Fruit fly (Drosophila melanogaster): ENCODE results near the gene CG31140.

Gene CG31140

dm6 chr3R:24007775-24008506 lies 45.0 kb downstream of the CG31140 start (continued):
- TF ChIP-seq CG13624 (GFP tag; optimal IDR thresholded peaks at IDR 0.05) (no peak), CG4360 (GFP tag; IDR thresholded peaks at IDR 0.05) (no peak), Hr3 (GFP tag; optimal IDR thresholded peaks at IDR 0.05) (peak; percentile 10), CG15269 (tag; optimal IDR thresholded peaks at IDR 0.05) (no peak), D (optimal IDR thresholded peaks at IDR 0.05) (no peak), D (GFP tag; optimal IDR thresholded peaks at IDR 0.05) (no peak), CG17829 (tag; optimal IDR thresholded peaks at IDR 0.05) (peak; percentile 3), Rfx (GFP tag; IDR thresholded peaks at IDR 0.05) (no peak), Deaf1 (tag; optimal IDR thresholded peaks at IDR 0.05) (no peak), Chrac-16 (GFP tag; optimal IDR thresholded peaks at IDR 0.05) (no peak), bsh (GFP tag; optimal IDR thresholded peaks at IDR 0.05) (peak in 1 of 2 experiments; percentile 1), lab (GFP tag; optimal IDR thresholded peaks at IDR 0.05) (peak; percentile 29), Nf-YA (GFP tag; IDR thresholded peaks at IDR 0.05) (no peak), Hr51 (GFP tag; optimal IDR thresholded peaks at IDR 0.05) (peak in 1 of 2 experiments; percentile 36), CG6254 (GFP tag; optimal IDR thresholded peaks at IDR 0.05) (peak; percentile 8), en (GFP tag; optimal IDR thresholded peaks at IDR 0.05) (no peak), ind (GFP tag; optimal IDR thresholded peaks at IDR 0.05) (peak; percentile 6), her (GFP tag; optimal IDR thresholded peaks at IDR 0.05) (no peak), CG32532 (GFP tag; IDR thresholded peaks at IDR 0.05) (no peak), Usf (GFP tag; optimal IDR thresholded peaks at IDR 0.05) (no peak), Xrp1 (GFP tag; IDR thresholded peaks at IDR 0.05) (no peak), CG13287 (GFP tag; IDR thresholded peaks at IDR 0.05; ENCODE audit: partially characterized antibody) (no peak), sug (tag; optimal IDR thresholded peaks at IDR 0.05) (peak; percentile 49), lbe (GFP tag; optimal IDR thresholded peaks at IDR 0.05) (no peak), Sry-δ (GFP tag; optimal IDR thresholded peaks at IDR 0.05) (no peak), gem (tag; optimal IDR thresholded peaks at IDR 0.05) (peak; percentile 68), Oli (tag; optimal IDR thresholded peaks at IDR 0.05) (peak; percentile 57), org-1 (GFP tag; optimal IDR thresholded peaks at IDR 0.05) (peak; percentile 47), CG1529 (GFP tag; optimal IDR thresholded peaks at IDR 0.05) (no peak), gcm (GFP tag; optimal IDR thresholded peaks at IDR 0.05) (no peak), croc (GFP tag; conservative IDR thresholded peaks at IDR 0.05) (no peak), CG6854 (GFP tag; optimal IDR thresholded peaks at IDR 0.05) (peak; percentile 2), cg (GFP tag; optimal IDR thresholded peaks at IDR 0.05) (peak; percentile 39), CG18262 (tag; optimal IDR thresholded peaks at IDR 0.05) (peak; percentile 60), CG4707 (GFP tag; optimal IDR thresholded peaks at IDR 0.05) (no peak), Ssrp (tag; optimal IDR thresholded peaks at IDR 0.05) (peak; percentile 13), ap (GFP tag; IDR thresholded peaks at IDR 0.05) (no peak), zen (tag; optimal IDR thresholded peaks at IDR 0.05) (no peak), CG10321 (GFP tag; IDR thresholded peaks at IDR 0.05) (no peak), Meics (GFP tag; optimal IDR thresholded peaks at IDR 0.05) (peak; percentile 40), row (GFP tag; IDR thresholded peaks at IDR 0.05) (peak; percentile 61), Trl (optimal IDR thresholded peaks at IDR 0.05) (no peak), Trl (GFP tag; optimal IDR thresholded peaks at IDR 0.05) (peak; percentile 17), Kr (GFP tag; optimal IDR thresholded peaks at IDR 0.05) (no peak), p53 (GFP tag; optimal IDR thresholded peaks at IDR 0.05) (no peak), CG6683 (GFP tag; optimal IDR thresholded peaks at IDR 0.05) (peak; percentile 34), CG8765 (GFP tag; IDR thresholded peaks at IDR 0.05) (no peak), HHEX (GFP tag; optimal IDR thresholded peaks at IDR 0.05) (peak; percentile 8), HmgZ (tag; optimal IDR thresholded peaks at IDR 0.05) (no peak), Hey (tag; optimal IDR thresholded peaks at IDR 0.05) (peak; percentile 76)

All from whole organism, embryonic.